Fruit fly (Drosophila melanogaster) Kc167 (cell line): ENCODE results near the gene Indy.

Source experiments
- Myc ChIP-seq: fragments of >200 bp; optimal IDR thresholded peaks from 2 replicates; lab custom pipeline; 2017; ENCODE audit warnings: missing external identifiers
- h ChIP-seq: fragments of >200 bp; optimal IDR thresholded peaks from 3 replicates; lab custom pipeline; 2018; ENCODE audit warnings: missing external identifiers
- psq ChIP-seq: fragments of >200 bp; optimal IDR thresholded peaks from 2 replicates; lab custom pipeline; 2017; ENCODE audit warnings: missing external identifiers
- ttk ChIP-seq: sonication (Bioruptor generic); optimal IDR thresholded peaks from 2 replicates; lab custom pipeline; 2017; ENCODE audit warnings: missing external identifiers

dm6 chr3L:18828318-18828717 lies 17.7 kb downstream of the Indy start:
- TF ChIP-seq psq (lab: Kevin White, UChicago) = no peak
- TF ChIP-seq h (lab: Kevin White, UChicago) = no peak
- no peak for TF ChIP-seq ttk (lab: Kevin White, UChicago)
- no peak for TF ChIP-seq Myc (lab: Kevin White, UChicago)
